Worm (Caenorhabditis elegans): ENCODE data around the gene ilc-17.1.

ilc-17.1 gene

DNA sequence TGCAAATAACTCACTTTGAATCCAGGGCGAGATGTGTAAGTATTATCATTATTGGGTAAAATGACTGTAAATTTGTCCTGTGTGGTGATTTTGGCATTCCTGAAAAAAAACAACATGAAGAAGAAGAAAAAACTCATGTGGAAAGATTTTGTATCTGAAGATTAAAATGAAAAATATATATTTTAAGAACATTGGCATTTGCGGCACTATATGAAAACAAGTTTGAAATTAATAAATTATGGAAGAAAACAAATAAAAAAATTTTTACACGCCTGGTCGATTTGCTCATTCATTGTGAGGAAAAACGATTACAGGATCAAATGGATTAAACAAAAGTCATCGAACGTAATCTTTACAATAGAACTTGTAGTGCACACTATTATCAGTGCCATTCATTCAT lies at the start of gene ilc-17.1:
Gene ilc-17.1 (minus strand): TSS at position 101 of the 400 bp plus-strand sequence.
- TF ChIP-seq nhr-12 (tag; optimal IDR thresholded peaks at IDR 0.05): no peak
- TF ChIP-seq mdl-1 (tag; optimal IDR thresholded peaks at IDR 0.05): no peak
- TF ChIP-seq mef-2 (tag; optimal IDR thresholded peaks at IDR 0.05): no peak
- TF ChIP-seq pqm-1 (tag; optimal IDR thresholded peaks at IDR 0.05): no peak
- no peak for TF ChIP-seq lin-39 (tag; optimal IDR thresholded peaks at IDR 0.05)
- no peak for TF ChIP-seq nhr-28 (tag; optimal IDR thresholded peaks at IDR 0.05)
- no peak for TF ChIP-seq aha-1 (tag; optimal IDR thresholded peaks at IDR 0.05)
- TF ChIP-seq fos-1 (tag; optimal IDR thresholded peaks at IDR 0.05): no peak
- TF ChIP-seq jun-1 (tag; optimal IDR thresholded peaks at IDR 0.05): no peak
- TF ChIP-seq fkh-4 (tag; optimal IDR thresholded peaks at IDR 0.05; ENCODE audit: borderline replicate concordance): no peak
- TF ChIP-seq hlh-17 (GFP tag; optimal IDR thresholded peaks at IDR 0.05; ENCODE audit: borderline replicate concordance): no peak
- no peak for TF ChIP-seq ama-1 (optimal IDR thresholded peaks at IDR 0.05)
- no peak for TF ChIP-seq aly-2 (tag; optimal IDR thresholded peaks at IDR 0.05)

DNA sequence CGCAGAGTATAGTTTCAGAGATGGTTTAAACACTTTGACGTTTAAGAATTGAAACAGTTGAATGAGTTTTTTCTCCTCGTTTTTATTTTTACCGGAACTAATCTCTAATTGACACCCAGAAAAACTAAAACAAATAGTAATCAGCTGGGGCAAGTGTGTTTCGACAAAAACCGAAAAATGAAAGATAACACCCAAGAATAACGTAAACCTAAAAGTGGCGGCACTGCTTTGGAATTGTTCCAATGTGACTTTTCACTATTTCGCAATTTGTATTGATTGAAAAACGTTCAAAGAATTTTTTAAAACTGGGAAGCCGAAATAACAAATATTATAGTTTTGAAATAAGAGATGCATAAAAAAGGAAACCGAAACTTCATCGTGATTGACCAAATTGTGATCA lies 49.2 kb upstream of the ilc-17.1 start:
- no peak for TF ChIP-seq nhr-90 (tag; optimal IDR thresholded peaks at IDR 0.05; ENCODE audit: poor library complexity)
- no peak for TF ChIP-seq dsc-1 (tag; optimal IDR thresholded peaks at IDR 0.05)
- TF ChIP-seq egl-27 (tag; optimal IDR thresholded peaks at IDR 0.05): no peak
- no peak for TF ChIP-seq ceh-63 (GFP tag; optimal IDR thresholded peaks at IDR 0.05)
- no peak for TF ChIP-seq aly-2 (tag; optimal IDR thresholded peaks at IDR 0.05)
- no peak for TF ChIP-seq irx-1 (tag; optimal IDR thresholded peaks at IDR 0.05)
- TF ChIP-seq mep-1 (tag; optimal IDR thresholded peaks at IDR 0.05): no peak
- no peak for TF ChIP-seq mdl-1 (tag; optimal IDR thresholded peaks at IDR 0.05)
- no peak for TF ChIP-seq blmp-1 (tag; optimal IDR thresholded peaks at IDR 0.05)
- no peak for TF ChIP-seq zip-4 (GFP tag; optimal IDR thresholded peaks at IDR 0.05)
- TF ChIP-seq nhr-12 (tag; optimal IDR thresholded peaks at IDR 0.05): no peak
- TF ChIP-seq lin-15B (tag; optimal IDR thresholded peaks at IDR 0.05): no peak
- no peak for TF ChIP-seq C04F5.9 (tag; optimal IDR thresholded peaks at IDR 0.05)
- no peak for TF ChIP-seq fkh-8 (tag; optimal IDR thresholded peaks at IDR 0.05)
- no peak for TF ChIP-seq mab-9 (GFP tag; IDR thresholded peaks at IDR 0.05)
- no peak for TF ChIP-seq nhr-85 (tag)
- no peak for TF ChIP-seq hlh-4 (tag; optimal IDR thresholded peaks at IDR 0.05)
- no peak for TF ChIP-seq pag-3 (tag; optimal IDR thresholded peaks at IDR 0.05; ENCODE audit: borderline replicate concordance, insufficient read depth)
- no peak for TF ChIP-seq nhr-19 (GFP tag; conservative IDR thresholded peaks at IDR 0.05)

DNA sequence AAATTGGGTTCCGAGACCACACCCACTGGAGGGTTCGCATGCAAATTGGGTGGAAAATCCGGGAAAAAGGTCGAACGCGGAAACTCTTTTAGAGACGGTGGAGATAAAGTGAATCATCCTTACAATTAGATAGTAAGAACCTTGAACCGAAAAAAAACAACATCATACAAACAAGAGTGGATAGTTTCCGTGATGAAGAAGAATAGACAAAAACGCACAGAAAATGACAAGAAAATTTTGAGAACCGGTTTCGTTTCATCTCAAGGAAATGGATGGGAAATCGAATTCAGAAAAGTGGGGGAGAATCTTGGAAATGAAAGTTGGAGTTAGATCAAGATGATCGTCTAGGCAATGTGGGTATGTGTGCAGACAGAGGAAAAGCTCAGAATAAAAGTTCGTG lies 45.8 kb upstream of the ilc-17.1 start:
- peak; percentile 1 for TF ChIP-seq rnt-1 (tag; optimal IDR thresholded peaks at IDR 0.05)
- TF ChIP-seq vab-15 (tag; optimal IDR thresholded peaks at IDR 0.05): no peak
- no peak for TF ChIP-seq mep-1 (tag; optimal IDR thresholded peaks at IDR 0.05)
- TF ChIP-seq nhr-71 (tag; optimal IDR thresholded peaks at IDR 0.05): no peak
- no peak for TF ChIP-seq ceh-63 (GFP tag; optimal IDR thresholded peaks at IDR 0.05)
- TF ChIP-seq skn-1 (tag; optimal IDR thresholded peaks at IDR 0.05): no peak
- peak; percentile 74 for TF ChIP-seq blmp-1 (tag; optimal IDR thresholded peaks at IDR 0.05)
- TF ChIP-seq lir-3 (tag; optimal IDR thresholded peaks at IDR 0.05; ENCODE audit: poor library complexity): no peak
- no peak for TF ChIP-seq ceh-82 (tag; optimal IDR thresholded peaks at IDR 0.05)
- TF ChIP-seq snu-23 (GFP tag; optimal IDR thresholded peaks at IDR 0.05): no peak
- no peak for TF ChIP-seq nhr-237 (tag; optimal IDR thresholded peaks at IDR 0.05)
- no peak for TF ChIP-seq mef-2 (tag; optimal IDR thresholded peaks at IDR 0.05)
- peak; percentile 71 for TF ChIP-seq nhr-85 (tag)
- TF ChIP-seq unc-130 (tag; optimal IDR thresholded peaks at IDR 0.05): no peak
- TF ChIP-seq fkh-8 (tag; optimal IDR thresholded peaks at IDR 0.05): no peak
- no peak for TF ChIP-seq sptf-1 (tag; optimal IDR thresholded peaks at IDR 0.05)
- TF ChIP-seq alr-1 (tag; optimal IDR thresholded peaks at IDR 0.05; ENCODE audit: borderline replicate concordance): no peak
- no peak for TF ChIP-seq lin-13 (GFP tag; optimal IDR thresholded peaks at IDR 0.05)
- TF ChIP-seq hlh-17 (GFP tag; optimal IDR thresholded peaks at IDR 0.05; ENCODE audit: borderline replicate concordance): no peak
- TF ChIP-seq elt-3 (tag; optimal IDR thresholded peaks at IDR 0.05): peak in 2 of 6 experiments; percentile 4 to 52
- TF ChIP-seq pax-3 (tag; optimal IDR thresholded peaks at IDR 0.05): no peak
- TF ChIP-seq elt-2 (tag; optimal IDR thresholded peaks at IDR 0.05): no peak
- TF ChIP-seq grh-1 (GFP tag; IDR thresholded peaks at IDR 0.05): peak; percentile 60
- TF ChIP-seq nhr-20 (tag; optimal IDR thresholded peaks at IDR 0.05): peak; percentile 14
- no peak for TF ChIP-seq zag-1 (tag; optimal IDR thresholded peaks at IDR 0.05)
- TF ChIP-seq ceh-88 (GFP tag; IDR thresholded peaks at IDR 0.05): no peak
- no peak for TF ChIP-seq lin-39 (tag; optimal IDR thresholded peaks at IDR 0.05)
- no peak for TF ChIP-seq fkh-10 (GFP tag; optimal IDR thresholded peaks at IDR 0.05)
- no peak for TF ChIP-seq ceh-90 (tag; optimal IDR thresholded peaks at IDR 0.05)

Data from whole organism, L1 larva.